Fruit fly (Drosophila melanogaster) whole organism, embryonic: ENCODE results near the gene nenya.

Source experiments
- CG13296 ChIP-seq: fragments of 200-800 bp; sonication (Bioruptor generic); optimal IDR thresholded peaks from 3 replicates; lab custom pipeline; 2018; ENCODE audit warnings: missing biosample characterization, mild to moderate bottlenecking, missing genetic modification characterization
- CG15073 ChIP-seq: fragments of 200-800 bp; sonication (Bioruptor generic); optimal IDR thresholded peaks from 2 replicates; lab custom pipeline; 2016; ENCODE audit warnings: missing biosample characterization, missing genetic modification characterization
- CG17802 ChIP-seq: fragments of 200-800 bp; sonication (Bioruptor generic); optimal IDR thresholded peaks from 2 replicates; lab custom pipeline; 2018; ENCODE audit warnings: missing biosample characterization, mild to moderate bottlenecking, missing genetic modification characterization, moderate library complexity
- CG31388 ChIP-seq: fragments of 200-800 bp; sonication (Bioruptor generic); optimal IDR thresholded peaks from 2 replicates; lab custom pipeline; 2016; ENCODE audit warnings: missing biosample characterization, missing genetic modification characterization
- CG5245 ChIP-seq: fragments of 200-800 bp; sonication (Bioruptor generic); optimal IDR thresholded peaks from 3 replicates; lab custom pipeline; 2016; ENCODE audit warnings: missing biosample characterization, missing genetic modification characterization
- CG9727 ChIP-seq: fragments of 200-800 bp; sonication (Bioruptor generic); optimal IDR thresholded peaks from 3 replicates; lab custom pipeline; 2017; ENCODE audit warnings: missing biosample characterization, mild to moderate bottlenecking, missing genetic modification characterization
- CG9876 ChIP-seq: fragments of 200-800 bp; sonication (Bioruptor generic); optimal IDR thresholded peaks from 2 replicates; lab custom pipeline; 2016; ENCODE audit warnings: missing biosample characterization, missing genetic modification characterization
- croc ChIP-seq: fragments of 200-800 bp; sonication (Bioruptor generic); conservative IDR thresholded peaks from 3 replicates; pipeline ENCODE4 v1.3.6; 2022; ENCODE audit warnings: missing biosample characterization, missing genetic modification characterization
- insv ChIP-seq, 2 experiments: fragments of 200-800 bp; sonication (Bioruptor generic); optimal IDR thresholded peaks; 3 replicates each; lab custom pipeline; 2016 to 2018; ENCODE audit warnings: missing biosample characterization in 2 of 2, missing genetic modification characterization in 2 of 2
- kay ChIP-seq: fragments of 200-800 bp; sonication (Bioruptor generic); optimal IDR thresholded peaks from 2 replicates; lab custom pipeline; 2016; ENCODE audit warnings: missing biosample characterization, missing genetic modification characterization

dm6 chr3R:27922673-27923175 is 5.2 kb downstream of the nenya start, which contains the start of gene RpL4:
- TF ChIP-seq CG31388 (GFP tag; lab: Kevin White, UChicago) (peak; percentile 9), CG9876 (GFP tag; lab: Kevin White, UChicago) (peak; percentile 71), croc (GFP tag; lab: Robert Waterston, UW) (no peak), CG9727 (GFP tag; lab: Kevin White, UChicago) (peak; percentile 93), CG17802 (peak; percentile 71), insv (GFP tag; optimal IDR thresholded peaks at IDR 0.05; lab: Kevin White, UChicago) (peak in 1 of 2 experiments; percentile 81), kay (GFP tag; lab: Kevin White, UChicago) (no peak), CG13296 (GFP tag; lab: Kevin White, UChicago) (peak; percentile 89), CG15073 (GFP tag; lab: Kevin White, UChicago) (no peak), CG5245 (GFP tag; lab: Kevin White, UChicago) (peak; percentile 76)
